Fruit fly (Drosophila melanogaster) whole organism, larva: ENCODE data around the gene Hk.

ENCODE experiments used
- noc ChIP-seq: fragments of 200-800 bp; sonication (Bioruptor generic); optimal IDR thresholded peaks from 3 replicates; lab custom pipeline; 2019; ENCODE audit warnings: missing biosample characterization, mild to moderate bottlenecking, missing genetic modification characterization, moderate library complexity

The Hk gene

dm6 chrX:10244763-10245162 is 18.5 kb downstream of the Hk start:
- TF ChIP-seq noc (tag; lab: Kevin White, UChicago), result no peak

dm6 chrX:10243540-10243939 is 19.7 kb downstream of the Hk start:
- no peak for TF ChIP-seq noc (tag; lab: Kevin White, UChicago)

- TF ChIP-seq noc (tag; lab: Kevin White, UChicago), result no peak
Measured at dm6 chrX:10242883-10243282, 20.4 kb downstream of the Hk start.

- no peak for TF ChIP-seq noc (tag; lab: Kevin White, UChicago)
Measured at dm6 chrX:10241919-10242318, 21.4 kb downstream of the Hk start.

- TF ChIP-seq noc (tag; lab: Kevin White, UChicago), result no peak
Measured at dm6 chrX:10234024-10234520, 29.2 kb downstream of the Hk start.

dm6 chrX:10233065-10233464 is 30.2 kb downstream of the Hk start, which contains the start of gene CG2961:
Gene CG2961, minus strand, starts transcription at chrX:10233080.
- no peak for TF ChIP-seq noc (tag; lab: Kevin White, UChicago)

- peak; percentile 86 for TF ChIP-seq noc (tag; lab: Kevin White, UChicago)
Measured at dm6 chrX:10232497-10232896, 30.8 kb downstream of the Hk start.

dm6 chrX:10219955-10220354 is 43.3 kb downstream of the Hk start, which contains the start of gene CG34408:
Gene CG34408, plus strand, starts transcription at chrX:10220110.
- TF ChIP-seq noc (tag; lab: Kevin White, UChicago), result no peak

dm6 chrX:10219039-10219438 is 44.2 kb downstream of the Hk start, which contains the start of gene CG15308:
Gene CG15308, minus strand, starts transcription at chrX:10219139.
- TF ChIP-seq noc (tag; lab: Kevin White, UChicago), result no peak

dm6 chrX:10216634-10217239 is 46.5 kb downstream of the Hk start, which contains the start of gene CG2962:
Gene CG2962, minus strand, starts transcription at chrX:10216642.
- TF ChIP-seq noc (tag; lab: Kevin White, UChicago), result no peak

- TF ChIP-seq noc (tag; lab: Kevin White, UChicago), result no peak
Measured at dm6 chrX:10212687-10213329, 50.5 kb downstream of the Hk start, which contains the start of gene ATPsyndelta. Gene ATPsyndelta, plus strand, starts transcription at chrX:10212970.

dm6 chrX:10212118-10212517 is 51.2 kb downstream of the Hk start, which contains the start of gene Ypel:
Gene Ypel, minus strand, starts transcription at chrX:10212374.
- TF ChIP-seq noc (tag; lab: Kevin White, UChicago), result no peak

- TF ChIP-seq noc (tag; lab: Kevin White, UChicago), result peak; percentile 86
Measured at dm6 chrX:10211128-10211914, 52.0 kb downstream of the Hk start.

dm6 chrX:10210317-10210873 is 52.9 kb downstream of the Hk start:
- TF ChIP-seq noc (tag; lab: Kevin White, UChicago), result no peak

dm6 chrX:10209556-10210164 is 53.6 kb downstream of the Hk start:
- no peak for TF ChIP-seq noc (tag; lab: Kevin White, UChicago)
